Worm (Caenorhabditis elegans) whole organism, young adult: ENCODE measurements around the gene F40G9.19.
"Not testable (repeated sequence)": the region's sequence is repeated elsewhere in the genome, so short reads cannot be mapped to it uniquely, and the experiment has no call there.

Source experiments
- B0261.1 ChIP-seq: sonication (generic microtip); optimal IDR thresholded peaks from 2 replicates; lab custom pipeline; 2016; ENCODE audit warnings: mild to moderate bottlenecking, missing genetic modification characterization, moderate library complexity, missing compliant biosample characterization
- F39B2.1 ChIP-seq: fragments of 200-800 bp; sonication (Bioruptor generic); IDR thresholded peaks from 2 replicates; pipeline ENCODE4 v1.3.6; 2022; ENCODE audit warnings: missing genetic modification reagents, missing genetic modification characterization, missing compliant biosample characterization
- F49E8.2 ChIP-seq: sonication (generic microtip); optimal IDR thresholded peaks from 3 replicates; lab custom pipeline; 2017; ENCODE audit warnings: missing genetic modification characterization, mild to moderate bottlenecking, missing compliant biosample characterization, antibody characterized with exemption, moderate library complexity; ENCODE audit not compliant: insufficient read depth
- ccch-3 ChIP-seq: fragments of 200-800 bp; sonication (Bioruptor generic); optimal IDR thresholded peaks from 2 replicates; lab custom pipeline; 2018; ENCODE audit warnings: mild to moderate bottlenecking, missing genetic modification characterization, missing compliant biosample characterization
- ceh-40 ChIP-seq: fragments of 200-800 bp; sonication (Bioruptor generic); IDR thresholded peaks from 2 replicates; pipeline ENCODE4 v1.3.6; 2022; ENCODE audit warnings: missing genetic modification characterization, missing compliant biosample characterization
- chd-7 ChIP-seq: sonication (generic microtip); optimal IDR thresholded peaks from 2 replicates; lab custom pipeline; 2016; ENCODE audit warnings: mild to moderate bottlenecking, missing genetic modification characterization, moderate library complexity, missing compliant biosample characterization
- dpl-1 ChIP-seq: fragments of 150-350 bp; optimal IDR thresholded peaks from 2 replicates; lab custom pipeline; 2014; ENCODE audit warnings: missing biosample characterization, missing genetic modification reagents, missing genetic modification characterization
- fkh-3 ChIP-seq: sonication (generic microtip); optimal IDR thresholded peaks from 2 replicates; lab custom pipeline; 2016; ENCODE audit warnings: mild to moderate bottlenecking, missing genetic modification characterization, missing compliant biosample characterization
- gei-17 ChIP-seq: fragments of 200-800 bp; sonication (Bioruptor generic); optimal IDR thresholded peaks from 2 replicates; lab custom pipeline; 2018; ENCODE audit warnings: mild to moderate bottlenecking, missing genetic modification characterization, missing compliant biosample characterization
- lag-1 ChIP-seq: fragments of 200-800 bp; sonication (Bioruptor generic); IDR thresholded peaks from 2 replicates; pipeline ENCODE4 v1.3.6; 2022; ENCODE audit warnings: missing genetic modification reagents, missing genetic modification characterization, missing compliant biosample characterization
- lin-35 ChIP-seq, 3 experiments: fragments of 150-350 bp in 2 of 3; sonication (generic microtip) in 1 of 3; optimal IDR thresholded peaks; 2 replicates each; lab custom pipeline; 2014 to 2018; ENCODE audit warnings: missing biosample characterization in 3 of 3, missing genetic modification characterization in 3 of 3, missing genetic modification reagents in 3 of 3
- sdz-38 ChIP-seq: sonication (generic microtip); optimal IDR thresholded peaks from 2 replicates; lab custom pipeline; 2016; ENCODE audit warnings: missing genotype, missing genetic modification characterization, missing compliant biosample characterization
- snpc-3.4 ChIP-seq: sonication (generic microtip); optimal IDR thresholded peaks from 2 replicates; lab custom pipeline; 2017; ENCODE audit warnings: missing genetic modification characterization, mild to moderate bottlenecking, missing compliant biosample characterization, antibody characterized with exemption, moderate library complexity, missing genotype, missing genetic modification reagents

ce11 chrIII:168376-168775 is 5.2 kb upstream of the F40G9.19 start:
- TF ChIP-seq lin-35 (GFP tag; optimal IDR thresholded peaks at IDR 0.05; lab: Kevin White, UChicago); snpc-3.4 (tag; lab: Kevin White, UChicago); ccch-3 (GFP tag; lab: Kevin White, UChicago); ceh-40 (GFP tag; lab: Robert Waterston, UW); gei-17 (GFP tag; lab: Kevin White, UChicago); dpl-1 (GFP tag; lab: Kevin White, UChicago); lag-1; B0261.1 (tag; lab: Kevin White, UChicago); fkh-3 (tag; lab: Kevin White, UChicago); F49E8.2 (tag; lab: Kevin White, UChicago); chd-7 (tag; lab: Kevin White, UChicago); F39B2.1; sdz-38: not testable (repeated sequence)
